Worm (Caenorhabditis elegans) whole organism, late embryonic: ENCODE data around the gene cct-5.

Experiments
- pqm-1 ChIP-seq: sonication (generic microtip); optimal IDR thresholded peaks from 2 replicates; lab custom pipeline; 2016; ENCODE audit warnings: missing genetic modification characterization, missing compliant biosample characterization
- sdc-2 ChIP-seq: sonication (generic microtip); optimal IDR thresholded peaks from 2 replicates; lab custom pipeline; 2016; ENCODE audit warnings: missing genotype, missing genetic modification characterization, missing compliant biosample characterization

- TF ChIP-seq sdc-2 (tag; lab: Kevin White, UChicago) (peak; percentile 78), pqm-1 (tag; lab: Kevin White, UChicago) (peak; percentile 46)
These were observed 37.1 kb downstream of the cct-5 start for ce11 chrIII:4470793-4471192.
